Fruit fly (Drosophila melanogaster): ENCODE data around the gene Surf6.
A peak's percentile ranks its signal among the peaks of the same experiment; 100 is the strongest.

Surf6 gene

dm6 chr3R:19858017-19858659 is 46.5 kb downstream of the Surf6 start (continued):
- TF ChIP-seq twi (tag; optimal IDR thresholded peaks at IDR 0.05) = no peak
- TF ChIP-seq lilli (GFP tag; optimal IDR thresholded peaks at IDR 0.05) = peak; percentile 38
- TF ChIP-seq grn (GFP tag; optimal IDR thresholded peaks at IDR 0.05) = peak; percentile 34
- peak; percentile 0 for TF ChIP-seq Max (GFP tag; optimal IDR thresholded peaks at IDR 0.05)
- peak; percentile 81 for TF ChIP-seq CG18599 (GFP tag; optimal IDR thresholded peaks at IDR 0.05)
- TF ChIP-seq CG10209 (GFP tag; optimal IDR thresholded peaks at IDR 0.05) = peak; percentile 52
- TF ChIP-seq CG16779 (GFP tag; IDR thresholded peaks at IDR 0.05) = 0 out of 2 replicates have a peak, but pooled peaks have one; percentile 8
- TF ChIP-seq CG1792 (GFP tag; optimal IDR thresholded peaks at IDR 0.05) = peak; percentile 36
- peak; percentile 14 for TF ChIP-seq Usf (GFP tag; optimal IDR thresholded peaks at IDR 0.05)
- TF ChIP-seq odd (GFP tag; optimal IDR thresholded peaks at IDR 0.05) = peak; percentile 3
- TF ChIP-seq nerfin-2 (GFP tag; IDR thresholded peaks at IDR 0.05; ENCODE audit: partially characterized antibody) = no peak
- TF ChIP-seq otp (GFP tag; IDR thresholded peaks at IDR 0.05) = 0 out of 3 replicates have a peak, but pooled peaks have one; percentile 31
- peak; percentile 9; the same call in 1 of the 2 replicates for TF ChIP-seq ham (GFP tag; IDR thresholded peaks at IDR 0.05)
- TF ChIP-seq crc (GFP tag; optimal IDR thresholded peaks at IDR 0.05) = no peak
- 0 out of 2 replicates have a peak, but pooled peaks have one; percentile 6 for TF ChIP-seq CG5953 (GFP tag; IDR thresholded peaks at IDR 0.05)
- TF ChIP-seq lov (optimal IDR thresholded peaks at IDR 0.05) = no peak
- TF ChIP-seq lov (GFP tag; IDR thresholded peaks at IDR 0.05) = 0 out of 3 replicates have a peak, but pooled peaks have one; percentile 11
- TF ChIP-seq chif (GFP tag; optimal IDR thresholded peaks at IDR 0.05) = peak in 1 of 2 experiments; percentile 19
- TF ChIP-seq CG32532 (GFP tag; IDR thresholded peaks at IDR 0.05) = peak; percentile 50; the same call in 1 of the 2 replicates
- TF ChIP-seq dpn (GFP tag; optimal IDR thresholded peaks at IDR 0.05) = peak in 1 of 2 experiments; percentile 2
- TF ChIP-seq CG34422 (GFP tag; IDR thresholded peaks at IDR 0.05) = no peak
- TF ChIP-seq ara (GFP tag; IDR thresholded peaks at IDR 0.05) = 0 out of 2 replicates have a peak, but pooled peaks have one; percentile 31
- no peak for TF ChIP-seq CG4282 (GFP tag; optimal IDR thresholded peaks at IDR 0.05)
- TF ChIP-seq Hsf (GFP tag; optimal IDR thresholded peaks at IDR 0.05) = no peak
- TF ChIP-seq sob (GFP tag; IDR thresholded peaks at IDR 0.05) = peak; percentile 54; the same call in 1 of the 2 replicates
- 0 out of 2 replicates have a peak, but pooled peaks have one; percentile 21 for TF ChIP-seq wdn (GFP tag; IDR thresholded peaks at IDR 0.05)
- TF ChIP-seq B-H1 (GFP tag; IDR thresholded peaks at IDR 0.05) = no peak
- TF ChIP-seq pho (GFP tag; optimal IDR thresholded peaks at IDR 0.05) = peak; percentile 37
- peak; percentile 5 for TF ChIP-seq Camta (GFP tag; optimal IDR thresholded peaks at IDR 0.05)
- peak; percentile 43 for TF ChIP-seq Vsx1 (GFP tag; optimal IDR thresholded peaks at IDR 0.05)
- TF ChIP-seq CG7987 (GFP tag; optimal IDR thresholded peaks at IDR 0.05) = peak; percentile 31
- no peak for TF ChIP-seq CG31365 (tag; optimal IDR thresholded peaks at IDR 0.05)
- TF ChIP-seq CG9609 (GFP tag; optimal IDR thresholded peaks at IDR 0.05) = peak; percentile 18
- TF ChIP-seq kay (GFP tag; optimal IDR thresholded peaks at IDR 0.05) = peak; percentile 1
- peak; percentile 43 for TF ChIP-seq Side (GFP tag; optimal IDR thresholded peaks at IDR 0.05)
- peak; percentile 34; the same call in 1 of the 3 replicates for TF ChIP-seq zfh1 (GFP tag; IDR thresholded peaks at IDR 0.05)
- TF ChIP-seq HLH3B (GFP tag; IDR thresholded peaks at IDR 0.05) = peak; percentile 37; the same call in 1 of the 2 replicates
- TF ChIP-seq CG15011 (GFP tag; optimal IDR thresholded peaks at IDR 0.05) = peak; percentile 12
- peak; percentile 12 for TF ChIP-seq repo (GFP tag; optimal IDR thresholded peaks at IDR 0.05)
- TF ChIP-seq CG3995 (GFP tag; optimal IDR thresholded peaks at IDR 0.05) = peak; percentile 3
- TF ChIP-seq CHES-1-like (GFP tag; optimal IDR thresholded peaks at IDR 0.05) = peak; percentile 10
- TF ChIP-seq sc (optimal IDR thresholded peaks at IDR 0.05) = no peak
- TF ChIP-seq sc (GFP tag; optimal IDR thresholded peaks at IDR 0.05) = no peak
- peak; percentile 70; the same call in 1 of the 2 replicates for TF ChIP-seq Atf6 (GFP tag; IDR thresholded peaks at IDR 0.05)
- TF ChIP-seq CG6765 (GFP tag; optimal IDR thresholded peaks at IDR 0.05) = peak; percentile 16
- TF ChIP-seq CG4404 (GFP tag; IDR thresholded peaks at IDR 0.05) = no peak
- TF ChIP-seq NFAT (GFP tag; IDR thresholded peaks at IDR 0.05) = peak; percentile 41; the same call in 1 of the 2 replicates
- TF ChIP-seq ci (GFP tag; IDR thresholded peaks at IDR 0.05) = peak; percentile 46; the same call in 1 of the 3 replicates
- no peak for TF ChIP-seq CG8944 (GFP tag; optimal IDR thresholded peaks at IDR 0.05)
- peak; percentile 34 for TF ChIP-seq fd64A (GFP tag; optimal IDR thresholded peaks at IDR 0.05)
